Worm (Caenorhabditis elegans): ENCODE measurements around the gene srh-129.

- no peak for TF ChIP-seq ama-1 (optimal IDR thresholded peaks at IDR 0.05)
- no peak for TF ChIP-seq ceh-36 (tag; optimal IDR thresholded peaks at IDR 0.05)
- TF ChIP-seq B0310.2 (tag; optimal IDR thresholded peaks at IDR 0.05): no peak
- no peak for TF ChIP-seq sea-1 (GFP tag; conservative IDR thresholded peaks at IDR 0.05)
- no peak for TF ChIP-seq hmbx-1 (tag; optimal IDR thresholded peaks at IDR 0.05)
- no peak for TF ChIP-seq hnd-1 (tag; optimal IDR thresholded peaks at IDR 0.05)
These were observed 34.4 kb upstream of the srh-129 start for ce11 chrV:5178051-5178450.

Data from whole organism, early embryonic.